Worm (Caenorhabditis elegans): ENCODE measurements around the gene C47G2.3.

DNA sequence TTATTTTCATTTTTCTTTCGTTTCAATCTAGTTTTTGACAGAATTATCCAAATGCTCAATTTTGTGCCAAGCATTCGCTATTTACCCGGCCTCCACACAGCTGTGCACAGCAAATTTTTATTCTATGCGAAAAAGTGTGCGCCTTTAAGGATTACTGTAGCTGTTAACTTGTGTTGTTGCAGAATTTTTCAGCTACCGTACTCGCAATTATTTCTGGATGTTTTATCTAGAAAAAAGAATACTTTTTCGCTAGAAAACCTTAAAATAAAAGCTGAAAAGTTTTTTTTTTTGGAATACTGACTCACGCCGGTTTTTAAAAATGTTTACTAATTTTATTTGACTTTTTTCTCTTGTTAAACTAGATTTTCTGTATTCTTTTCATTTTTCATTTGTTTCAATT lies 48.5 kb downstream of the C47G2.3 start:
- TF ChIP-seq W03F9.2 (tag; optimal IDR thresholded peaks at IDR 0.05) = no peak
- TF ChIP-seq dao-5 (tag; optimal IDR thresholded peaks at IDR 0.05) = no peak
